Worm (Caenorhabditis elegans): Measurements from ENCODE around the gene C43F9.4.

ce11 chrIV:10628724-10629123 lies 39.8 kb upstream of the C43F9.4 start, which contains the start of gene R09H10.5:
- no peak for TF ChIP-seq tbx-2 (tag; optimal IDR thresholded peaks at IDR 0.05)
- TF ChIP-seq elt-2 (tag; optimal IDR thresholded peaks at IDR 0.05), result no peak
- TF ChIP-seq nhr-11 (tag; optimal IDR thresholded peaks at IDR 0.05), result no peak
- no peak for TF ChIP-seq T23F11.4 (GFP tag; optimal IDR thresholded peaks at IDR 0.05)
- no peak for TF ChIP-seq C08G9.2 (tag; optimal IDR thresholded peaks at IDR 0.05)

Data from whole organism, late embryonic.